Worm (Caenorhabditis elegans): Measurements from ENCODE around the gene fdgt-2.

Gene fdgt-2

ce11 chrII:8419798-8420197 lies 2.4 kb downstream of the fdgt-2 start, which contains the start of gene F14E5.8:
TSS of gene F14E5.8 (plus strand) at chrII:8420098.
- peak; percentile 12 for TF ChIP-seq hrde-1 (tag; optimal IDR thresholded peaks at IDR 0.05; ENCODE audit: borderline replicate concordance)

- no peak for TF ChIP-seq mel-28 (tag; optimal IDR thresholded peaks at IDR 0.05; ENCODE audit: borderline replicate concordance)
- no peak for TF ChIP-seq C06A6.2 (GFP tag; conservative IDR thresholded peaks at IDR 0.05)
- TF ChIP-seq F49E8.2 (tag; optimal IDR thresholded peaks at IDR 0.05; ENCODE audit: insufficient read depth): peak; percentile 19
Observed at ce11 chrII:8420775-8421388, 3.5 kb downstream of the fdgt-2 start.

ce11 chrII:8428758-8428946 lies 11.2 kb downstream of the fdgt-2 start, which contains the start of gene F14E5.2:
TSS of gene F14E5.2 (minus strand) at chrII:8428858.
- TF ChIP-seq let-607 (tag; optimal IDR thresholded peaks at IDR 0.05) (no peak), nhr-27 (tag; optimal IDR thresholded peaks at IDR 0.05) (no peak), T26A5.8 (tag; optimal IDR thresholded peaks at IDR 0.05) (no peak), F33H1.4 (GFP tag; IDR thresholded peaks at IDR 0.05) (no peak), mel-28 (tag; optimal IDR thresholded peaks at IDR 0.05; ENCODE audit: borderline replicate concordance) (no peak), repo-1 (tag; optimal IDR thresholded peaks at IDR 0.05) (no peak), lin-40 (tag; optimal IDR thresholded peaks at IDR 0.05) (no peak), Y53G8AR.9 (GFP tag; conservative IDR thresholded peaks at IDR 0.05) (no peak), C06A6.2 (GFP tag; conservative IDR thresholded peaks at IDR 0.05) (no peak), attf-6 (GFP tag; IDR thresholded peaks at IDR 0.05) (no peak), F49E8.2 (tag; optimal IDR thresholded peaks at IDR 0.05; ENCODE audit: insufficient read depth) (no peak)

ce11 chrII:8428947-8429919 lies 11.8 kb downstream of the fdgt-2 start:
- TF ChIP-seq xnd-1 (tag; optimal IDR thresholded peaks at IDR 0.05) (peak; percentile 75), lsl-1 (GFP tag; optimal IDR thresholded peaks at IDR 0.05) (peak; percentile 98), F37B4.10 (GFP tag; IDR thresholded peaks at IDR 0.05) (no peak), efl-1 (GFP tag; optimal IDR thresholded peaks at IDR 0.05) (peak; percentile 24), D2030.7 (GFP tag; IDR thresholded peaks at IDR 0.05) (peak; percentile 76), hmg-1.2 (GFP tag; IDR thresholded peaks at IDR 0.05) (peak; percentile 15; the same call in 1 of the 2 replicates), snpc-3.4 (tag; optimal IDR thresholded peaks at IDR 0.05) (peak; percentile 38), F49E8.2 (tag; optimal IDR thresholded peaks at IDR 0.05; ENCODE audit: insufficient read depth) (peak; percentile 72), madf-6 (GFP tag; IDR thresholded peaks at IDR 0.05) (peak; percentile 87), tbp1 (GFP tag; optimal IDR thresholded peaks at IDR 0.05) (peak; percentile 37), F33H1.4 (GFP tag; IDR thresholded peaks at IDR 0.05) (peak; percentile 83), Y79H2A.3 (GFP tag; conservative IDR thresholded peaks at IDR 0.05) (no peak), zfh-2 (GFP tag; conservative IDR thresholded peaks at IDR 0.05) (no peak), let-607 (tag; optimal IDR thresholded peaks at IDR 0.05) (peak; percentile 79 to 85), B0019.2 (GFP tag; conservative IDR thresholded peaks at IDR 0.05) (peak; percentile 38; the same call in 1 of the 2 replicates), die-1 (tag; optimal IDR thresholded peaks at IDR 0.05) (no peak), ceh-91 (GFP tag; IDR thresholded peaks at IDR 0.05) (peak; percentile 70), madf-8 (GFP tag; conservative IDR thresholded peaks at IDR 0.05) (peak; percentile 64), lin-54 (GFP tag; optimal IDR thresholded peaks at IDR 0.05) (peak; percentile 47), nfyb-1 (GFP tag; IDR thresholded peaks at IDR 0.05) (0 out of 2 replicates have a peak, but pooled peaks have one; percentile 26), athp-1 (tag; optimal IDR thresholded peaks at IDR 0.05) (peak; percentile 98), him-1 (tag; optimal IDR thresholded peaks at IDR 0.05) (no peak)

Data from whole organism, young adult.